Worm (Caenorhabditis elegans) whole organism, mixed stage, embryonic: ENCODE data around the gene rdy-2.
A peak's percentile ranks its signal among the peaks of the same experiment; 100 is the strongest.

ENCODE experiments used
- M03D4.4 ChIP-seq: sonication (generic microtip); optimal IDR thresholded peaks from 2 replicates; lab custom pipeline; 2017; ENCODE audit warnings: mild to moderate bottlenecking, missing genetic modification characterization, missing compliant biosample characterization
- bed-3 ChIP-seq: fragments of 200-800 bp; sonication (Bioruptor generic); optimal IDR thresholded peaks from 3 replicates; lab custom pipeline; 2018; ENCODE audit warnings: mild to moderate bottlenecking, missing genetic modification characterization, moderate library complexity, missing compliant biosample characterization
- blmp-1 ChIP-seq: fragments of 150-350 bp; optimal IDR thresholded peaks from 2 replicates; lab custom pipeline; 2014; ENCODE audit warnings: missing biosample characterization, missing genetic modification characterization
- ceh-39 ChIP-seq: fragments of 150-350 bp; optimal IDR thresholded peaks from 2 replicates; lab custom pipeline; 2014; ENCODE audit warnings: missing biosample characterization, missing genetic modification characterization
- ceh-83 ChIP-seq: fragments of 200-800 bp; sonication (Bioruptor generic); optimal IDR thresholded peaks from 2 replicates; lab custom pipeline; 2018; ENCODE audit warnings: mild to moderate bottlenecking, missing genetic modification characterization, missing compliant biosample characterization
- ces-1 ChIP-seq: fragments of 150-350 bp; optimal IDR thresholded peaks from 2 replicates; lab custom pipeline; 2014; ENCODE audit warnings: missing biosample characterization, missing genetic modification reagents, missing genetic modification characterization
- cnd-1 ChIP-seq: fragments of 200-800 bp; sonication (Bioruptor generic); optimal IDR thresholded peaks from 2 replicates; lab custom pipeline; 2018; ENCODE audit warnings: mild to moderate bottlenecking, missing genetic modification characterization, missing compliant biosample characterization
- elt-3 ChIP-seq: fragments of 150-350 bp; optimal IDR thresholded peaks from 2 replicates; lab custom pipeline; 2014; ENCODE audit warnings: missing biosample characterization, missing genetic modification characterization
- flh-1 ChIP-seq: fragments of 200-800 bp; sonication (Bioruptor generic); optimal IDR thresholded peaks from 2 replicates; lab custom pipeline; 2018; ENCODE audit warnings: mild to moderate bottlenecking, missing genetic modification characterization, moderate library complexity, missing compliant biosample characterization
- ham-2 ChIP-seq: fragments of 200-800 bp; sonication (Bioruptor generic); optimal IDR thresholded peaks from 2 replicates; lab custom pipeline; 2018; ENCODE audit warnings: mild to moderate bottlenecking, missing genetic modification characterization, missing compliant biosample characterization
- lsy-2 ChIP-seq: fragments of 150-350 bp; optimal IDR thresholded peaks from 2 replicates; lab custom pipeline; 2014; ENCODE audit warnings: missing biosample characterization, missing genetic modification characterization
- mab-5 ChIP-seq: fragments of 150-350 bp; optimal IDR thresholded peaks from 2 replicates; lab custom pipeline; 2014; ENCODE audit warnings: missing biosample characterization, missing genetic modification characterization
- mep-1 ChIP-seq: fragments of 150-350 bp; optimal IDR thresholded peaks from 2 replicates; lab custom pipeline; 2017; ENCODE audit warnings: missing biosample characterization, missing genetic modification reagents, missing genetic modification characterization, inconsistent platforms
- mls-2 ChIP-seq: sonication (generic microtip); optimal IDR thresholded peaks from 2 replicates; lab custom pipeline; 2016; ENCODE audit warnings: mild to moderate bottlenecking, missing genetic modification characterization, moderate library complexity, missing compliant biosample characterization
- nhr-12 ChIP-seq: fragments of 150-350 bp; optimal IDR thresholded peaks from 2 replicates; lab custom pipeline; 2014; ENCODE audit warnings: missing biosample characterization, missing genetic modification characterization
- nhr-2 ChIP-seq: fragments of 150-350 bp; optimal IDR thresholded peaks from 2 replicates; lab custom pipeline; 2014; ENCODE audit warnings: missing biosample characterization, missing genetic modification characterization
- nhr-237 ChIP-seq: fragments of 150-350 bp; optimal IDR thresholded peaks from 2 replicates; lab custom pipeline; 2014; ENCODE audit warnings: missing biosample characterization, missing genetic modification characterization
- nhr-28 ChIP-seq: fragments of 150-350 bp; optimal IDR thresholded peaks from 2 replicates; lab custom pipeline; 2014; ENCODE audit warnings: missing biosample characterization, missing genetic modification characterization
- nhr-76 ChIP-seq: sonication (generic microtip); optimal IDR thresholded peaks from 2 replicates; lab custom pipeline; 2017; ENCODE audit warnings: missing biosample characterization, missing genetic modification characterization
- pha-4 ChIP-seq: fragments of 150-350 bp; optimal IDR thresholded peaks from 2 replicates; lab custom pipeline; 2018; ENCODE audit warnings: missing biosample characterization, missing genetic modification reagents, missing genetic modification characterization
- sem-2 ChIP-seq: fragments of 200-800 bp; sonication (Bioruptor generic); optimal IDR thresholded peaks from 2 replicates; lab custom pipeline; 2018; ENCODE audit warnings: mild to moderate bottlenecking, missing genetic modification characterization, missing compliant biosample characterization
- snpc-4 ChIP-seq: fragments of 150-350 bp; optimal IDR thresholded peaks from 2 replicates; lab custom pipeline; 2014; ENCODE audit warnings: missing biosample characterization, missing genetic modification characterization
- sptf-1 ChIP-seq: sonication (generic microtip); optimal IDR thresholded peaks from 2 replicates; lab custom pipeline; 2017; ENCODE audit warnings: mild to moderate bottlenecking, missing genetic modification characterization, moderate library complexity, missing compliant biosample characterization
- unc-120 ChIP-seq: sonication (generic microtip); optimal IDR thresholded peaks from 2 replicates; lab custom pipeline; 2017; ENCODE audit warnings: missing genetic modification characterization, missing compliant biosample characterization; ENCODE audit not compliant: poor library complexity, severe bottlenecking
- unc-62 ChIP-seq: fragments of 150-350 bp; optimal IDR thresholded peaks from 2 replicates; lab custom pipeline; 2014; ENCODE audit warnings: missing biosample characterization, missing genetic modification reagents, missing genetic modification characterization
- zip-8 ChIP-seq: fragments of 150-350 bp; optimal IDR thresholded peaks from 2 replicates; lab custom pipeline; 2014; ENCODE audit warnings: missing biosample characterization, missing genetic modification characterization
- ztf-11 ChIP-seq: fragments of 150-350 bp; optimal IDR thresholded peaks from 2 replicates; lab custom pipeline; 2014; ENCODE audit warnings: missing biosample characterization, missing genetic modification characterization

The rdy-2 gene

ce11 chrV:13584484-13584883, 16.3 kb downstream of the rdy-2 start, which contains the start of gene F53F4.1:
Gene F53F4.1 (plus strand): TSS chrV:13584784.
- TF ChIP-seq zip-8 (tag; lab: Kevin White, UChicago): no peak
- no peak for TF ChIP-seq ceh-39 (tag; lab: Kevin White, UChicago)
- TF ChIP-seq flh-1 (GFP tag; lab: Kevin White, UChicago): no peak
- TF ChIP-seq snpc-4: no peak

- TF ChIP-seq nhr-237 (tag; lab: Kevin White, UChicago) (no peak), nhr-2 (tag; lab: Kevin White, UChicago) (no peak), lsy-2 (tag; lab: Kevin White, UChicago) (no peak), sem-2 (GFP tag; lab: Kevin White, UChicago) (no peak), blmp-1 (tag; lab: Kevin White, UChicago) (no peak), bed-3 (GFP tag; lab: Kevin White, UChicago) (no peak), M03D4.4 (no peak), ceh-39 (tag; lab: Kevin White, UChicago) (no peak)
Measured at ce11 chrV:13580696-13581095, 20.1 kb downstream of the rdy-2 start, which contains the start of gene C50B8.5. Gene C50B8.5 (plus strand): TSS chrV:13580968.

ce11 chrV:13578637-13579036, 22.1 kb downstream of the rdy-2 start, which contains the start of gene C50B8.6:
Gene C50B8.6 (plus strand): TSS chrV:13578972.
- no peak for TF ChIP-seq blmp-1 (tag; lab: Kevin White, UChicago)
- no peak for TF ChIP-seq ces-1 (GFP tag; lab: Kevin White, UChicago)
- TF ChIP-seq, all 35 proteins: peak for 0

- TF ChIP-seq nhr-76 (tag; lab: Kevin White, UChicago): no peak
- TF ChIP-seq ceh-39 (tag; lab: Kevin White, UChicago): no peak
- TF ChIP-seq nhr-237 (tag; lab: Kevin White, UChicago): no peak
- no peak for TF ChIP-seq mab-5 (tag; lab: Kevin White, UChicago)
- TF ChIP-seq snpc-4: no peak
- no peak for TF ChIP-seq unc-120 (tag; lab: Kevin White, UChicago)
- no peak for TF ChIP-seq sem-2 (GFP tag; lab: Kevin White, UChicago)
- TF ChIP-seq ham-2 (GFP tag; lab: Kevin White, UChicago): no peak
- TF ChIP-seq ztf-11 (tag; lab: Kevin White, UChicago): no peak
- TF ChIP-seq bed-3 (GFP tag; lab: Kevin White, UChicago): no peak
- TF ChIP-seq blmp-1 (tag; lab: Kevin White, UChicago): no peak
- TF ChIP-seq nhr-2 (tag; lab: Kevin White, UChicago): no peak
- TF ChIP-seq unc-62 (GFP tag; lab: Kevin White, UChicago): no peak
- TF ChIP-seq cnd-1 (tag; lab: Kevin White, UChicago): no peak
- no peak for TF ChIP-seq mep-1
- TF ChIP-seq ceh-83 (GFP tag; lab: Kevin White, UChicago): no peak
- TF ChIP-seq nhr-28 (tag; lab: Kevin White, UChicago): no peak
Measured at ce11 chrV:13577463-13577862, 23.3 kb downstream of the rdy-2 start.

- TF ChIP-seq sptf-1 (tag; lab: Kevin White, UChicago) (no peak), mls-2 (tag; lab: Kevin White, UChicago) (no peak), nhr-12 (tag; lab: Kevin White, UChicago) (no peak), ces-1 (GFP tag; lab: Kevin White, UChicago) (no peak), blmp-1 (tag; lab: Kevin White, UChicago) (no peak), sem-2 (GFP tag; lab: Kevin White, UChicago) (no peak)
Measured at ce11 chrV:13576828-13577227, 24.0 kb downstream of the rdy-2 start.

- TF ChIP-seq sem-2 (GFP tag; lab: Kevin White, UChicago) (no peak), mab-5 (tag; lab: Kevin White, UChicago) (no peak), nhr-2 (tag; lab: Kevin White, UChicago) (no peak), mls-2 (tag; lab: Kevin White, UChicago) (no peak), elt-3 (tag; lab: Kevin White, UChicago) (no peak), pha-4 (tag; lab: Kevin White, UChicago) (peak; percentile 94)
Measured at ce11 chrV:13575866-13576265, 24.9 kb downstream of the rdy-2 start.
